Worm (Caenorhabditis elegans): ENCODE measurements around the gene C09F12.2.
A peak's percentile ranks its signal among the peaks of the same experiment; 100 is the strongest.

The C09F12.2 gene

ce11 chrX:11095480-11095879 is 41.8 kb downstream of the C09F12.2 start (continued):
- peak; percentile 62; the same call in 1 of the 2 replicates for TF ChIP-seq C06A6.2 (GFP tag; conservative IDR thresholded peaks at IDR 0.05)
- TF ChIP-seq lag-1 (GFP tag; IDR thresholded peaks at IDR 0.05), result no peak
- peak; percentile 36 for TF ChIP-seq ztf-18 (tag; optimal IDR thresholded peaks at IDR 0.05)
- TF ChIP-seq Y53G8AR.9 (GFP tag; conservative IDR thresholded peaks at IDR 0.05), result peak; percentile 75; the same call in 1 of the 2 replicates
- TF ChIP-seq madf-3 (GFP tag; IDR thresholded peaks at IDR 0.05), result peak; percentile 66; the same call in 1 of the 2 replicates
- no peak for TF ChIP-seq sptf-2 (GFP tag; optimal IDR thresholded peaks at IDR 0.05)
- no peak for TF ChIP-seq efl-1 (GFP tag; optimal IDR thresholded peaks at IDR 0.05)
- peak; percentile 51; the same call in 1 of the 2 replicates for TF ChIP-seq attf-6 (GFP tag; IDR thresholded peaks at IDR 0.05)
- TF ChIP-seq athp-1 (tag; optimal IDR thresholded peaks at IDR 0.05), result peak; percentile 67
- TF ChIP-seq ztf-25 (GFP tag; IDR thresholded peaks at IDR 0.05), result peak; percentile 88; the same call in 1 of the 2 replicates
- TF ChIP-seq F10E7.11 (tag; optimal IDR thresholded peaks at IDR 0.05), result peak; percentile 57
- peak; percentile 87 for TF ChIP-seq B0035.1 (tag; optimal IDR thresholded peaks at IDR 0.05)
- peak; percentile 21 for TF ChIP-seq snpc-1.3 (tag; optimal IDR thresholded peaks at IDR 0.05; ENCODE audit: insufficient read depth)
- peak; percentile 80 for TF ChIP-seq gei-17 (GFP tag; optimal IDR thresholded peaks at IDR 0.05)
- peak; percentile 92 for TF ChIP-seq ztf-26 (tag; optimal IDR thresholded peaks at IDR 0.05)
- peak; percentile 80; the same call in 1 of the 2 replicates for TF ChIP-seq nfyb-1 (GFP tag; IDR thresholded peaks at IDR 0.05)
- TF ChIP-seq mcd-1 (GFP tag; IDR thresholded peaks at IDR 0.05), result peak; percentile 79
- TF ChIP-seq egrh-3 (GFP tag; IDR thresholded peaks at IDR 0.05), result peak; percentile 66
- peak; percentile 96 for TF ChIP-seq lin-40 (tag; optimal IDR thresholded peaks at IDR 0.05)
- no peak for TF ChIP-seq lsl-1 (GFP tag; optimal IDR thresholded peaks at IDR 0.05)
- 0 out of 2 replicates have a peak, but pooled peaks have one; percentile 48 for TF ChIP-seq nhr-120 (GFP tag; IDR thresholded peaks at IDR 0.05)
- TF ChIP-seq bed-2 (GFP tag; IDR thresholded peaks at IDR 0.05), result 0 out of 2 replicates have a peak, but pooled peaks have one; percentile 58
- peak; percentile 95 for TF ChIP-seq pbrm-1 (GFP tag; IDR thresholded peaks at IDR 0.05)
- TF ChIP-seq F37B4.10 (GFP tag; IDR thresholded peaks at IDR 0.05), result no peak
- TF ChIP-seq lin-35 (GFP tag; optimal IDR thresholded peaks at IDR 0.05), result peak in 1 of 3 experiments; percentile 75
- no peak for TF ChIP-seq hlh-12 (tag; optimal IDR thresholded peaks at IDR 0.05)
- peak; percentile 12 for TF ChIP-seq ztf-3 (GFP tag; optimal IDR thresholded peaks at IDR 0.05)
- TF ChIP-seq let-607 (tag; optimal IDR thresholded peaks at IDR 0.05), result peak; percentile 56 to 64
- no peak for TF ChIP-seq madf-6 (GFP tag; IDR thresholded peaks at IDR 0.05)
- 0 out of 2 replicates have a peak, but pooled peaks have one; percentile 55 for TF ChIP-seq egl-44 (GFP tag; IDR thresholded peaks at IDR 0.05)
- peak; percentile 83 for TF ChIP-seq lin-26 (GFP tag; IDR thresholded peaks at IDR 0.05)
- peak; percentile 4 for TF ChIP-seq F57C9.4 (tag; optimal IDR thresholded peaks at IDR 0.05)
- TF ChIP-seq ZK185.1 (tag; optimal IDR thresholded peaks at IDR 0.05; ENCODE audit: poor library complexity, severe bottlenecking), result peak; percentile 92
- no peak for TF ChIP-seq Y67H2A.10 (GFP tag; conservative IDR thresholded peaks at IDR 0.05)
- peak; percentile 50 for TF ChIP-seq tlf-1 (GFP tag; optimal IDR thresholded peaks at IDR 0.05)
- no peak for TF ChIP-seq nfya-2 (GFP tag; IDR thresholded peaks at IDR 0.05)
- 0 out of 2 replicates have a peak, but pooled peaks have one; percentile 22 for TF ChIP-seq F33H1.4 (GFP tag; IDR thresholded peaks at IDR 0.05)
- TF ChIP-seq nhr-90 (tag; optimal IDR thresholded peaks at IDR 0.05), result peak; percentile 89
- peak; percentile 62 for TF ChIP-seq ztf-22 (GFP tag; optimal IDR thresholded peaks at IDR 0.05)
- TF ChIP-seq hlh-26 (GFP tag; conservative IDR thresholded peaks at IDR 0.05), result no peak
- TF ChIP-seq ceh-40 (GFP tag; IDR thresholded peaks at IDR 0.05), result no peak
- TF ChIP-seq F55B11.4 (tag; optimal IDR thresholded peaks at IDR 0.05; ENCODE audit: borderline replicate concordance, insufficient read depth), result no peak
- TF ChIP-seq rec-8 (tag; optimal IDR thresholded peaks at IDR 0.05), result peak; percentile 5 to 75
- TF ChIP-seq ekl-4 (GFP tag; IDR thresholded peaks at IDR 0.05), result peak; percentile 84
- TF ChIP-seq lsy-27 (tag; optimal IDR thresholded peaks at IDR 0.05; ENCODE audit: borderline replicate concordance, insufficient read depth), result no peak
- TF ChIP-seq D2030.7 (GFP tag; IDR thresholded peaks at IDR 0.05), result peak; percentile 77
- peak; percentile 70; the same call in 1 of the 2 replicates for TF ChIP-seq F39B2.1 (GFP tag; IDR thresholded peaks at IDR 0.05)

Measured in whole organism, young adult.